Fruit fly (Drosophila melanogaster): ENCODE data around the gene gammaTub23C.

Gene gammaTub23C

DNA sequence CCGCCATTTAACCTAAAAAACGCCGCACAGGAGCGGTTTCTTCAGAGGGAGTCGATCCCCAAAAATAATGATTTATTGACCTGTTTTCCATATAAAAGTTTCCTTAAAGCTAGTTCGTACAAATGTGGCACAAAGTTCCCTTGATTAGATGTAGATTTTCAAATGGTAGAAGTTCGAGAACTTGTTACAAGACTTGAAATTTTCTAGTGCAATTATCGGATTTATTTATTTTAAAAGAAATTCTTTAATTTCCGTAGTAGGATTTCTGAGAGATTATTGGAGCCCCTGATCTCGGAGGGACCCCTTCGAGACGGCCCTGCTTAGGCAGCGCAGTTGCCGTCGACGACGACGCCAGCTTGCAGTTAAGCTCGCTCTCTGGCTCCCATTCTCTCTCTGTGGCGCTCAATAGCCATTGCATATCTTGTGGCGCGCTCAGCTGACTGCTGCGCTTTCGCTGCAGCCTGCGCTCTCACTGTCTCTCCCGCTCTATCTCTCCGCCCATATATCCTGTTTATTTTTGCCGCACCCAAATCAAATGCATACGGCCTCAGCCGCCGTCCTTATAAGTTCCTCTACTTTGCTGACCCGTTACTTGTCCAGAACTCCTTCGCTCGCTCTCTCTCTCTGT is 15.0 kb upstream of the gammaTub23C start (continued):
- peak; percentile 16 for TF ChIP-seq Lhr (GFP tag; optimal IDR thresholded peaks at IDR 0.05)
- TF ChIP-seq Lpt (GFP tag; optimal IDR thresholded peaks at IDR 0.05): no peak
- no peak for TF ChIP-seq Mes4 (GFP tag; optimal IDR thresholded peaks at IDR 0.05)
- TF ChIP-seq sob (GFP tag; IDR thresholded peaks at IDR 0.05): no peak
- TF ChIP-seq CG17361 (GFP tag; IDR thresholded peaks at IDR 0.05): peak; percentile 79
- TF ChIP-seq ems (GFP tag; optimal IDR thresholded peaks at IDR 0.05): peak; percentile 60
- no peak for TF ChIP-seq CG7786 (GFP tag; optimal IDR thresholded peaks at IDR 0.05)
- TF ChIP-seq Neu2 (GFP tag; optimal IDR thresholded peaks at IDR 0.05; ENCODE audit: borderline replicate concordance): no peak
- no peak for TF ChIP-seq CG32532 (GFP tag; IDR thresholded peaks at IDR 0.05)
- peak; percentile 48 for TF ChIP-seq CG6254 (GFP tag; optimal IDR thresholded peaks at IDR 0.05)
- TF ChIP-seq ab (GFP tag; optimal IDR thresholded peaks at IDR 0.05): no peak
- TF ChIP-seq TFAM (GFP tag; optimal IDR thresholded peaks at IDR 0.05): no peak
- TF ChIP-seq inv (GFP tag; IDR thresholded peaks at IDR 0.05; ENCODE audit: partially characterized antibody): no peak
- no peak for TF ChIP-seq CG2199 (GFP tag; IDR thresholded peaks at IDR 0.05)
- TF ChIP-seq Nf-YA (GFP tag; IDR thresholded peaks at IDR 0.05): 0 out of 2 replicates have a peak, but pooled peaks have one; percentile 32
- TF ChIP-seq CG31365 (tag; optimal IDR thresholded peaks at IDR 0.05): no peak
- peak; percentile 45; the same call in 2 of the 3 replicates for TF ChIP-seq knrl (GFP tag; IDR thresholded peaks at IDR 0.05; ENCODE audit: partially characterized antibody)
- no peak for TF ChIP-seq odd (GFP tag; optimal IDR thresholded peaks at IDR 0.05)
- peak; percentile 56 for TF ChIP-seq HLH3B (GFP tag; IDR thresholded peaks at IDR 0.05)
- TF ChIP-seq CG34376 (GFP tag; optimal IDR thresholded peaks at IDR 0.05): no peak
- TF ChIP-seq row (GFP tag; IDR thresholded peaks at IDR 0.05): peak; percentile 57
- no peak for TF ChIP-seq CG12744 (GFP tag; optimal IDR thresholded peaks at IDR 0.05)
- TF ChIP-seq CG10543 (GFP tag; optimal IDR thresholded peaks at IDR 0.05): no peak
- no peak for TF ChIP-seq grau (tag; optimal IDR thresholded peaks at IDR 0.05)
- TF ChIP-seq CG10366 (GFP tag; IDR thresholded peaks at IDR 0.05): no peak
- no peak for TF ChIP-seq CG15514 (GFP tag; optimal IDR thresholded peaks at IDR 0.05)
- no peak for TF ChIP-seq sim (GFP tag; IDR thresholded peaks at IDR 0.05)
- no peak for TF ChIP-seq Bgb (GFP tag; IDR thresholded peaks at IDR 0.05; ENCODE audit: partially characterized antibody)
- no peak for TF ChIP-seq Hmx (GFP tag; optimal IDR thresholded peaks at IDR 0.05)
- TF ChIP-seq pros (GFP tag; optimal IDR thresholded peaks at IDR 0.05): no peak
- no peak for TF ChIP-seq CG11723 (GFP tag; optimal IDR thresholded peaks at IDR 0.05)
- peak; percentile 46 for TF ChIP-seq CG9215 (GFP tag; IDR thresholded peaks at IDR 0.05)
- no peak for TF ChIP-seq Hr39 (optimal IDR thresholded peaks at IDR 0.05)
- TF ChIP-seq CG1024 (GFP tag; IDR thresholded peaks at IDR 0.05): no peak
- no peak for TF ChIP-seq fd3F (GFP tag; optimal IDR thresholded peaks at IDR 0.05)
- no peak for TF ChIP-seq PHDP (tag; optimal IDR thresholded peaks at IDR 0.05)
- no peak for TF ChIP-seq NK7.1 (GFP tag; optimal IDR thresholded peaks at IDR 0.05)
- TF ChIP-seq CG4404 (GFP tag; IDR thresholded peaks at IDR 0.05): no peak
- no peak for TF ChIP-seq Stat92E (GFP tag; optimal IDR thresholded peaks at IDR 0.05)
- TF ChIP-seq Camta (GFP tag; optimal IDR thresholded peaks at IDR 0.05): peak; percentile 58
- TF ChIP-seq YL-1 (GFP tag; optimal IDR thresholded peaks at IDR 0.05): no peak
- TF ChIP-seq chinmo (GFP tag; IDR thresholded peaks at IDR 0.05; ENCODE audit: partially characterized antibody): no peak
- peak; percentile 34 for TF ChIP-seq Oli (tag; optimal IDR thresholded peaks at IDR 0.05)
- no peak for TF ChIP-seq CG12071 (GFP tag; optimal IDR thresholded peaks at IDR 0.05)
- TF ChIP-seq Atf6 (GFP tag; IDR thresholded peaks at IDR 0.05): no peak
- TF ChIP-seq CG33213 (GFP tag; optimal IDR thresholded peaks at IDR 0.05): no peak
- TF ChIP-seq HHEX (GFP tag; optimal IDR thresholded peaks at IDR 0.05): no peak
- TF ChIP-seq CG4328 (GFP tag; optimal IDR thresholded peaks at IDR 0.05): no peak
- no peak for TF ChIP-seq nau (GFP tag; optimal IDR thresholded peaks at IDR 0.05)
- 0 out of 2 replicates have a peak, but pooled peaks have one; percentile 52 for TF ChIP-seq gt (GFP tag; IDR thresholded peaks at IDR 0.05)
- no peak for TF ChIP-seq maf-S (GFP tag; optimal IDR thresholded peaks at IDR 0.05)
